Worm (Caenorhabditis elegans) whole organism, L1 larva: ENCODE results near the gene cutl-1.

Source experiments
- ceh-90 ChIP-seq: sonication (generic microtip); optimal IDR thresholded peaks from 2 replicates; lab custom pipeline; 2016; ENCODE audit warnings: missing genetic modification characterization, missing compliant biosample characterization
- dsc-1 ChIP-seq: sonication (generic microtip); optimal IDR thresholded peaks from 2 replicates; lab custom pipeline; 2016; ENCODE audit warnings: mild to moderate bottlenecking, missing genetic modification characterization, missing compliant biosample characterization
- egl-27 ChIP-seq, 2 experiments: fragments of 150-350 bp in 1 of 2; sonication (generic microtip); optimal IDR thresholded peaks; 3 replicates each; lab custom pipeline; 2017 to 2018; ENCODE audit warnings: missing biosample characterization in 2 of 2, missing genetic modification characterization in 2 of 2, missing genetic modification reagents in 2 of 2
- fkh-10 ChIP-seq: sonication (generic microtip); optimal IDR thresholded peaks from 2 replicates; lab custom pipeline; 2017; ENCODE audit warnings: missing biosample characterization, missing genetic modification reagents, missing genetic modification characterization
- irx-1 ChIP-seq: sonication (generic microtip); optimal IDR thresholded peaks from 2 replicates; lab custom pipeline; 2016; ENCODE audit warnings: missing genetic modification characterization, missing compliant biosample characterization
- jun-1 ChIP-seq: fragments of 150-350 bp; optimal IDR thresholded peaks from 2 replicates; lab custom pipeline; 2014; ENCODE audit warnings: missing biosample characterization, missing genetic modification reagents, missing genetic modification characterization
- mep-1 ChIP-seq: fragments of 150-350 bp; optimal IDR thresholded peaks from 2 replicates; lab custom pipeline; 2014; ENCODE audit warnings: missing biosample characterization, missing genetic modification characterization
- nhr-11 ChIP-seq: fragments of 150-350 bp; optimal IDR thresholded peaks from 2 replicates; lab custom pipeline; 2014; ENCODE audit warnings: missing biosample characterization, missing genetic modification characterization
- nhr-28 ChIP-seq: fragments of 150-350 bp; optimal IDR thresholded peaks from 2 replicates; lab custom pipeline; 2014; ENCODE audit warnings: missing biosample characterization, missing genetic modification characterization
- nhr-77 ChIP-seq: fragments of 150-350 bp; optimal IDR thresholded peaks from 2 replicates; lab custom pipeline; 2014; ENCODE audit warnings: missing biosample characterization, missing genetic modification characterization
- nhr-90 ChIP-seq: sonication (generic microtip); optimal IDR thresholded peaks from 2 replicates; lab custom pipeline; 2016; ENCODE audit warnings: mild to moderate bottlenecking, missing genetic modification characterization, missing compliant biosample characterization; ENCODE audit not compliant: poor library complexity
- pag-3 ChIP-seq: sonication (generic microtip); optimal IDR thresholded peaks from 2 replicates; lab custom pipeline; 2017; ENCODE audit warnings: missing genetic modification characterization, mild to moderate bottlenecking, missing compliant biosample characterization, antibody characterized with exemption, borderline replicate concordance; ENCODE audit not compliant: insufficient read depth
- snpc-4 ChIP-seq: fragments of 150-350 bp; optimal IDR thresholded peaks from 2 replicates; lab custom pipeline; 2014; ENCODE audit warnings: missing biosample characterization, missing genetic modification characterization
- sptf-1 ChIP-seq: fragments of 150-350 bp; optimal IDR thresholded peaks from 2 replicates; lab custom pipeline; 2014; ENCODE audit warnings: missing biosample characterization, missing genetic modification characterization

- no peak for TF ChIP-seq nhr-90 (tag; lab: Kevin White, UChicago)
- no peak for TF ChIP-seq irx-1 (tag; lab: Kevin White, UChicago)
- TF ChIP-seq nhr-77 (tag; lab: Kevin White, UChicago): no peak
- TF ChIP-seq jun-1 (tag; lab: Kevin White, UChicago): no peak
- TF ChIP-seq pag-3: no peak
- TF ChIP-seq ceh-90: no peak
- no peak for TF ChIP-seq snpc-4 (tag; lab: Kevin White, UChicago)
- no peak for TF ChIP-seq nhr-11 (tag; lab: Kevin White, UChicago)
- no peak for TF ChIP-seq mep-1
- no peak for TF ChIP-seq egl-27 (tag; optimal IDR thresholded peaks at IDR 0.05; lab: Kevin White, UChicago)
- no peak for TF ChIP-seq fkh-10 (GFP tag; lab: Kevin White, UChicago)
- TF ChIP-seq dsc-1 (tag; lab: Kevin White, UChicago): no peak
- TF ChIP-seq nhr-28 (tag; lab: Kevin White, UChicago): no peak
- TF ChIP-seq sptf-1: no peak
Observed at ce11 chrV:13437473-13438074, 31.7 kb upstream of the cutl-1 start, which contains the start of gene mes-4.
